Worm (Caenorhabditis elegans) whole organism, mixed stage, embryonic: ENCODE results near the gene mnp-1.

Experiments
- blmp-1 ChIP-seq: fragments of 150-350 bp; optimal IDR thresholded peaks from 2 replicates; lab custom pipeline; 2014; ENCODE audit warnings: missing biosample characterization, missing genetic modification characterization
- ces-1 ChIP-seq: fragments of 150-350 bp; optimal IDR thresholded peaks from 2 replicates; lab custom pipeline; 2014; ENCODE audit warnings: missing biosample characterization, missing genetic modification reagents, missing genetic modification characterization
- hlh-1 ChIP-seq: fragments of 150-350 bp; optimal IDR thresholded peaks from 2 replicates; lab custom pipeline; 2014; ENCODE audit warnings: missing biosample characterization, missing genetic modification reagents, missing genetic modification characterization
- lin-13 ChIP-seq: fragments of 150-350 bp; optimal IDR thresholded peaks from 2 replicates; lab custom pipeline; 2014; ENCODE audit warnings: missing biosample characterization, missing genetic modification characterization
- mep-1 ChIP-seq: fragments of 150-350 bp; optimal IDR thresholded peaks from 2 replicates; lab custom pipeline; 2017; ENCODE audit warnings: missing biosample characterization, missing genetic modification reagents, missing genetic modification characterization, inconsistent platforms
- nhr-2 ChIP-seq: fragments of 150-350 bp; optimal IDR thresholded peaks from 2 replicates; lab custom pipeline; 2014; ENCODE audit warnings: missing biosample characterization, missing genetic modification characterization
- nhr-237 ChIP-seq: fragments of 150-350 bp; optimal IDR thresholded peaks from 2 replicates; lab custom pipeline; 2014; ENCODE audit warnings: missing biosample characterization, missing genetic modification characterization
- nhr-28 ChIP-seq: fragments of 150-350 bp; optimal IDR thresholded peaks from 2 replicates; lab custom pipeline; 2014; ENCODE audit warnings: missing biosample characterization, missing genetic modification characterization
- nhr-76 ChIP-seq: sonication (generic microtip); optimal IDR thresholded peaks from 2 replicates; lab custom pipeline; 2017; ENCODE audit warnings: missing biosample characterization, missing genetic modification characterization
- snpc-4 ChIP-seq: fragments of 150-350 bp; optimal IDR thresholded peaks from 2 replicates; lab custom pipeline; 2014; ENCODE audit warnings: missing biosample characterization, missing genetic modification characterization
- tbx-8 ChIP-seq: fragments of 200-800 bp; sonication (Bioruptor generic); optimal IDR thresholded peaks from 2 replicates; lab custom pipeline; 2018; ENCODE audit warnings: mild to moderate bottlenecking, missing genetic modification characterization, moderate library complexity, missing compliant biosample characterization
- unc-62 ChIP-seq: fragments of 150-350 bp; optimal IDR thresholded peaks from 2 replicates; lab custom pipeline; 2014; ENCODE audit warnings: missing biosample characterization, missing genetic modification reagents, missing genetic modification characterization
- ztf-11 ChIP-seq: fragments of 150-350 bp; optimal IDR thresholded peaks from 2 replicates; lab custom pipeline; 2014; ENCODE audit warnings: missing biosample characterization, missing genetic modification characterization

ce11 chrIII:4345034-4345433, 11.4 kb upstream of the mnp-1 start, which contains the start of gene hse-5:
- TF ChIP-seq hlh-1 (tag; lab: Kevin White, UChicago) (no peak), blmp-1 (tag; lab: Kevin White, UChicago) (no peak), mep-1 (no peak), unc-62 (GFP tag; lab: Kevin White, UChicago) (no peak), ztf-11 (tag; lab: Kevin White, UChicago) (no peak), nhr-76 (no peak), nhr-28 (tag; lab: Kevin White, UChicago) (no peak), lin-13 (tag; lab: Kevin White, UChicago) (no peak), snpc-4 (tag; lab: Kevin White, UChicago) (no peak), ces-1 (GFP tag; lab: Kevin White, UChicago) (no peak), nhr-2 (tag; lab: Kevin White, UChicago) (no peak), tbx-8 (GFP tag; lab: Kevin White, UChicago) (no peak), nhr-237 (no peak)
